Worm (Caenorhabditis elegans): Measurements from ENCODE around the gene srg-24.

srg-24 gene

DNA sequence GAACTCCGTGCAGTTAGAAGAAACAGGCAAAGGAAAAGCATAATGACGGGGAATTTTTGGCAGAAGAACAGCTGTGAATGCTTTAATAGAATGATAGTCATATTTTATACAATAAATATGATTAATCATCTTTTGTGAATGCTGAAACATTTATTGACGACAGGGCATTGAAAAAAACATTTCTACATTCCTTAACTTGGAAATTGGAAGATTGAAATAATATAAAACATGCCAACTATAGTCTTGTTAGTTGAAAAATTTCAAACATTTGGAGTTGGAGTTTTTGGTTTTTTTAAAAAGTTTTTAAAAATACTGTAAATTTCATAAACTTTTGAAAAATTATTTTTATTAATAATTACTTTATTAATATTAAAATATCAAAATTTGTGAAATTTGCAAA, 3.6 kb downstream of the srg-24 start, which contains the start of gene Y25C1A.14:
Gene Y25C1A.14, minus strand, starts transcription at position 101 of the 400 bp plus-strand sequence.
- TF ChIP-seq ceh-63 (GFP tag; optimal IDR thresholded peaks at IDR 0.05) (no peak), lin-13 (GFP tag; optimal IDR thresholded peaks at IDR 0.05) (no peak), xbp-1 (tag; optimal IDR thresholded peaks at IDR 0.05) (no peak), nhr-28 (tag; optimal IDR thresholded peaks at IDR 0.05) (no peak), rnt-1 (tag; optimal IDR thresholded peaks at IDR 0.05) (no peak), ces-1 (GFP tag; optimal IDR thresholded peaks at IDR 0.05) (no peak), egl-27 (tag; optimal IDR thresholded peaks at IDR 0.05) (no peak)

DNA sequence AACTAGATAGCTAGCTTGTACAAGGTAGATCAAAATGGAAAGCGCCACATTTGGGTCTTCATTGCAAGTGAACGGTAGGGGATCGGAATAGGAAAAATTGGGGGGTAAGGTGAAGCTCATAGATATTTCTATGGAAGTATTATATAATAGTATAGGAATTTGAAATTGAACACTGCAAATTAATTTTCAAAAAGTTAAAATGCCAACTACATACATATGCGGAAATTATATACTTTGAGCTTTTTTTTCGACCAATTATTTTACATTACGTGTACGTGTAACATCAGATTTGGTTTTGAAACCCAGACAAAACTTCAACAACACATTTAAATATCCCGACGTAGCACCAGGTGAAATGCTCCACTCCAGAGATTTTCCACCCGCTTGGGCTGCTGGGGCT, 4.4 kb downstream of the srg-24 start, which contains the start of gene srg-23:
Gene srg-23, minus strand, starts transcription at position 101 of the 400 bp plus-strand sequence.
- TF ChIP-seq unc-30 (tag; optimal IDR thresholded peaks at IDR 0.05) (no peak), lin-39 (tag; optimal IDR thresholded peaks at IDR 0.05) (no peak), ztf-11 (tag; optimal IDR thresholded peaks at IDR 0.05) (no peak), tlp-1 (tag; optimal IDR thresholded peaks at IDR 0.05) (no peak)

DNA sequence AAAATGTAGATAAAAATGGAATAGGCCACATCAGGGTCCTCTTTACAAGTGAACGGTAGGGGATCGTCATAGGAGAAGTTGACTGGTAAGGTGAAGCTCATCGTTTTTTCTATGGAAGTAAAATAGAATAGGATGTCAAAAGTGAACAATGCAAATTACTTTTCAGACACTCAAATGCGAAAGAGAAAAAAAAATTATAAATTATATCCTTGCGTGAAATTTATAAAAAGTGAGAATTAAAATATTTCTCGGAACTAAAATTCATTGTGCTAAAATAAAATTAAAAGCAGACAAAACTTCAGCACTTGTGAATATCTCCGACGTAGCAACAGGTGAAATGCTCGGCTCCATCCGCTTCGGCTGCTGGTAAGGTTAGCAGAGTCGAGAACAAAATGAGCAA, 7.1 kb downstream of the srg-24 start, which contains the start of gene srg-22:
Gene srg-22, minus strand, starts transcription at position 101 of the 400 bp plus-strand sequence.
- TF ChIP-seq unc-62 (GFP tag; optimal IDR thresholded peaks at IDR 0.05): no peak
- no peak for TF ChIP-seq ztf-4 (tag; optimal IDR thresholded peaks at IDR 0.05)
- TF ChIP-seq hlh-4 (tag; optimal IDR thresholded peaks at IDR 0.05): peak; percentile 7
- TF ChIP-seq fkh-10 (GFP tag; optimal IDR thresholded peaks at IDR 0.05): no peak

DNA sequence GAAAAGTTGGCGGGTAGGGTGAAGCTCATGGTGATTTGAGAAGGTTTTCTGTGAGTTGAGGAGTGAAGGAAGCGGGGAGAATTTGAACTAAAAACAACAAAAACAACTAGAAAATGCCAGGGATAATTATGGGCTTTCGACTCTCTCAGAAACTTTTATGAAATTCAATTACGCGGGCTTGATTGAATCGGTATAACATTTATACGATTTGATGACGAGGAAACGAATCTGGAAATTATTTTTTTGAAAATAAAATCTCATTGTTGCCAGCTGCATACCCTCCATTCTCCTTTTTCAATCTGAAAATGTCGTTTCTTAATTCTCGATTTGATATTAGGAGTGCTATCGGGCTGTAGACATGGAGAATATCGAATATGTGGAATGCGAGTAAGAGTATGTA, 9.2 kb downstream of the srg-24 start, which contains the start of gene srg-21:
Gene srg-21, minus strand, starts transcription at position 101 of the 400 bp plus-strand sequence.
- TF ChIP-seq snu-23 (GFP tag; optimal IDR thresholded peaks at IDR 0.05) (no peak), efl-1 (optimal IDR thresholded peaks at IDR 0.05) (no peak), efl-1 (GFP tag; optimal IDR thresholded peaks at IDR 0.05 in 1 of 2) (peak in 1 of 2 experiments; percentile 4)

DNA sequence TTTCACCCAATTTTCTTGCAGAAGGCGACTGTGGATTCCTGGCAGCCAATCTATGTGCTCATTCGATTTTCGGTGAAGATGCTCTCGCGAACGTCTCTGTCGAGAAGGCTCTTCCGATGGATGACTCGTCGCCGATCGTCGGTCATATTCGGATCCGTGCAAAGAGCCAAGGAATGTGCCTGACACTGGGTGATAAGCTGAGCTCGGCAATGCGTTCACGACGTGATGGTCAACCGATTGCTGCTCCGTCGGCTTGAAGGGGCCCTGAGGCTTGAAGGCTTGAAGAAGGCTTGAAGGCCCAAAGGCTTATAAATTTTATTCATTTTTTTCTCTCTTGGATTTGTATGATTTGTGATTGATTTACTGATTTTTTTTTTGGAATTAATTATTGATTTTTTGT, 13.3 kb downstream of the srg-24 start:
- no peak for TF ChIP-seq efl-1 (optimal IDR thresholded peaks at IDR 0.05)
- peak in 1 of 2 experiments; percentile 27 for TF ChIP-seq efl-1 (GFP tag; optimal IDR thresholded peaks at IDR 0.05 in 1 of 2)
- TF ChIP-seq isw-1 (GFP tag; IDR thresholded peaks at IDR 0.05): no peak

DNA sequence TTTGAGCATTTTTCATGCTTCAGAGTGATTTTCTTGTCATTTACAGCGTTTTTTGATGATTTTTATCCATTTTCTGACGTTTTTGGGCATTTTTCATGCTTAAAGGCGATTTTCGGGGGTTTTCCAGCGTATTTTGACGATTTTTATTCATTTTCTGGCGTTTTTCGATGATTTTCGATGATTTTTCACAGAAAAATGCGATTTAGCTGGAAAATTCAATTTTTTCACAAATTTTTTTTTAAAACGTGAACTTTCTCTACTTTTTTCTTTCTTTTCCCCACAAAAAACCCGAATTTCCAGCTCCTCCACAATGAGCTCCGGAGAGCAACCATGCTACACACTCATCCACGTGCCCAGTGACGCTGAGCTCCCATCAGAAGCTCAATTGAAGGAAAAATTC, 21.9 kb downstream of the srg-24 start, which contains the start of gene copb-1:
Gene copb-1, plus strand, starts transcription at position 301 of the 400 bp plus-strand sequence.
- TF ChIP-seq mep-1 (tag; optimal IDR thresholded peaks at IDR 0.05): no peak
- no peak for TF ChIP-seq unc-130 (tag; optimal IDR thresholded peaks at IDR 0.05)
- TF ChIP-seq irx-1 (tag; optimal IDR thresholded peaks at IDR 0.05): no peak
- TF ChIP-seq zag-1 (tag; optimal IDR thresholded peaks at IDR 0.05): no peak
- no peak for TF ChIP-seq aha-1 (tag; optimal IDR thresholded peaks at IDR 0.05)
- no peak for TF ChIP-seq F16B12.6 (tag; optimal IDR thresholded peaks at IDR 0.05)
- TF ChIP-seq nhr-47 (tag; optimal IDR thresholded peaks at IDR 0.05): no peak
- TF ChIP-seq ceh-63 (GFP tag; optimal IDR thresholded peaks at IDR 0.05): no peak
- TF ChIP-seq snpc-4 (tag; optimal IDR thresholded peaks at IDR 0.05): no peak
- TF ChIP-seq egl-27 (tag; optimal IDR thresholded peaks at IDR 0.05): no peak

DNA sequence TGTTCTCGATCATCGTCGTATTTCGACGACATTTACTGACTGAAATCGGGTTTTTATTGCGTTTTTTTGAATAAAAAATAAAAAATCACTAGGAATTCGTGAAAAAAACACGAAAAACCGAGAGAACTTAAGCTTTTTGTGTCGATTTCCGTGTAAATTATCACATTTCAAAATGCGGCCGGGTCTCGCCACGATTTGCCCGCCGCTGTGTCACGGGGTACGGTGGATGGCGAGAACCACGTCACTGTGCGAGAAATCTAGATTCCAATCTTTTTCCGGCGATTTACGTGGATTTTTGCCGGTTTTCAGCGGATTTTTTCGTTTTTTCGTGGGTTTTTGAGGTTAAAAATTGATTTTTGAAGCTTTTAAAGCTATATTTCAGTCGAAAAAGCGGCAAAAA, 23.5 kb downstream of the srg-24 start, which contains the start of gene Y25C1A.8:
Gene Y25C1A.8, minus strand, starts transcription at position 45 of the 400 bp plus-strand sequence.
- TF ChIP-seq ceh-8 (GFP tag; optimal IDR thresholded peaks at IDR 0.05) (peak; percentile 85), mdl-1 (tag; optimal IDR thresholded peaks at IDR 0.05) (peak in 1 of 2 experiments; percentile 82), hlh-17 (GFP tag; optimal IDR thresholded peaks at IDR 0.05; ENCODE audit: borderline replicate concordance) (no peak), nhr-19 (GFP tag; conservative IDR thresholded peaks at IDR 0.05) (peak; percentile 91), hpl-2 (GFP tag; optimal IDR thresholded peaks at IDR 0.05) (peak; percentile 88), unc-62 (GFP tag; optimal IDR thresholded peaks at IDR 0.05) (no peak), fkh-4 (tag; optimal IDR thresholded peaks at IDR 0.05; ENCODE audit: borderline replicate concordance) (peak; percentile 60), C34B4.2 (tag; optimal IDR thresholded peaks at IDR 0.05) (peak; percentile 78), mef-2 (tag; optimal IDR thresholded peaks at IDR 0.05) (peak; percentile 79), egl-13 (tag; optimal IDR thresholded peaks at IDR 0.05) (peak; percentile 86), F16B12.6 (tag; optimal IDR thresholded peaks at IDR 0.05) (peak; percentile 67), lsy-2 (tag; optimal IDR thresholded peaks at IDR 0.05) (peak; percentile 100), C16A3.4 (tag; optimal IDR thresholded peaks at IDR 0.05) (peak; percentile 89), elt-2 (tag; optimal IDR thresholded peaks at IDR 0.05) (peak; percentile 83), elt-3 (tag; optimal IDR thresholded peaks at IDR 0.05) (peak in 3 of 6 experiments; percentile 14 to 80 (median 74)), nhr-11 (tag; optimal IDR thresholded peaks at IDR 0.05) (peak; percentile 66), isw-1 (GFP tag; IDR thresholded peaks at IDR 0.05) (peak; percentile 90), ztf-4 (tag; optimal IDR thresholded peaks at IDR 0.05) (peak; percentile 86)

Data from whole organism, L1 larva.